Fruit fly (Drosophila melanogaster): ENCODE measurements around the gene per.
A peak's percentile ranks its signal among the peaks of the same experiment; 100 is the strongest.

per gene

DNA sequence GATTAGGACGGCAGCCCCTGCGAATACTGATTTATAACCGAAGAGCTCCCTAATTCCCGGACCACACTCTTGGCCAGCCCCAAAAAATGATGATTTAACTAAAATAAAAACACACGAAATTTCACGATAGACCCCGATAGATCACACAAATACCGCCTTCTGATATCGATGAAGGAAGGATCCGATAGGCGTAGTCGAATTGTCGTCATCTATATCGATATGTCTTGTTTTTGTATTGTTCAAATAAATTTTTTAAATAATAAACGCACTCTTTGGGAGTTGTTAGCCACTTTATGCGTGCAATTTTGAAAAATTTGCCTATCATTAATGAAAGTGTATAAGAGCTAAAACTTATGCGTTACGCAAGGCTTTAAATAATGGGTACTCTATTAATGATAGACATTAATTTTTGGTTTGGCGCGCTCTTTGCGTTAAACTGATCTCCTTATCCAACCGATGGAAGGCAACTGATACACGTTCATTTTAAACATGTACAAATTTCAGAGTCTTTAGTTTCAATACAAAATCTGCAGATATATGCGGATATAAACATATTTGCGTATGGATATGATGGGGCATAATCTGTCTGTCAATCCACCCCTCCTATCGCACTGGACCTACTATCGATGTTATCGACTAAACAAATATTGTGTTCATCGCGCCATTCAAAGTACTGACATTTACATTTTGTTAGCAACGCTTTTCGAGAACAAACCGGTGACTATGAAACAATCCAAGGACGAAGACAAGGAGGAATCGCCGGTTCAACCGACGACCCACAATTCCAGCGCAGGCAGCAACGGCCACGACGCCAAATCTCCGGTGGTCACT lies 12.9 kb downstream of the per start, which contains the start of the genes Spg7 and Lint-O:
Gene Spg7, minus strand, starts transcription at position 148 of the 831 bp plus-strand sequence.
Gene Lint-O, plus strand, starts transcription at position 638 of the 831 bp plus-strand sequence.
- no peak for TF ChIP-seq noc (tag; optimal IDR thresholded peaks at IDR 0.05)

- peak; percentile 100 for TF ChIP-seq noc (tag; optimal IDR thresholded peaks at IDR 0.05)
Measured at dm6 chrX:2703693-2704092, 18.3 kb downstream of the per start, which contains the start of gene Ugalt. Ugalt (minus strand) TSS chrX:2703852.

dm6 chrX:2704134-2704773 lies 18.9 kb downstream of the per start, which contains the start of gene eIF2Bbeta:
eIF2Bbeta (plus strand) TSS chrX:2704571.
- no peak for TF ChIP-seq noc (tag; optimal IDR thresholded peaks at IDR 0.05)

DNA sequence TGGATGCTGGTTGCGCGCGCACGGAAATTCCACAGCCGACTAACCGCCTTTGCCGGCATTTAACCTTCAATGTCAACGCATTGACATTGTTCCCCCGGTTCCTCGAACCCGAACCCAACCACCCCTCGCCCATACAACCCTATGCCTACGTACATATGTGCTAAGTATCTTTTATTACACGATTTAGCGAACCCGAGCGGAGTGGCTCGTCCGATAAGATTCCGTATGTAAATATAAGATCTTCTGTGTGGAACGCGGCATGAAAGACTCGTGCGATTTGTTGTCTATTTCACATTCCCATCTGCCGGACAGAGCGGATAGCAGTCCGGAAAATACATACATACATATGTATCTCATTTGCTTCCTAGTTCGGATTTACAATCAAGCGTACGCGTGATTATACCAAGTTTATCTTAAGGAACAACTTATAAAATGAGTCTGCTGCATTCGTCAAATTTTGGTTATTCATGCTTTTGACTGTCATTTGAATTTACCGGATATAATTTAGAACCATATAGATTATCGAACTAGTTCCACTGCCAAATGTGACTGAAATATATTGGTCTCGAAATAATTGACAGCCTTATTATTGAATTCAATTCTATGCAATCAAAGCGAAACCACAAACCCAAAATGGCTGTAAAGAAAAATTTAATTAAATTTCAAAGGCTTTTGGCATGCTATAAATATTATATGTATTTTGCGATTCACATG lies 22.2 kb downstream of the per start, which contains the start of gene CG2680:
Gene CG2680, minus strand, starts transcription at position 51 of the 714 bp plus-strand sequence.
- no peak for TF ChIP-seq noc (tag; optimal IDR thresholded peaks at IDR 0.05)

DNA sequence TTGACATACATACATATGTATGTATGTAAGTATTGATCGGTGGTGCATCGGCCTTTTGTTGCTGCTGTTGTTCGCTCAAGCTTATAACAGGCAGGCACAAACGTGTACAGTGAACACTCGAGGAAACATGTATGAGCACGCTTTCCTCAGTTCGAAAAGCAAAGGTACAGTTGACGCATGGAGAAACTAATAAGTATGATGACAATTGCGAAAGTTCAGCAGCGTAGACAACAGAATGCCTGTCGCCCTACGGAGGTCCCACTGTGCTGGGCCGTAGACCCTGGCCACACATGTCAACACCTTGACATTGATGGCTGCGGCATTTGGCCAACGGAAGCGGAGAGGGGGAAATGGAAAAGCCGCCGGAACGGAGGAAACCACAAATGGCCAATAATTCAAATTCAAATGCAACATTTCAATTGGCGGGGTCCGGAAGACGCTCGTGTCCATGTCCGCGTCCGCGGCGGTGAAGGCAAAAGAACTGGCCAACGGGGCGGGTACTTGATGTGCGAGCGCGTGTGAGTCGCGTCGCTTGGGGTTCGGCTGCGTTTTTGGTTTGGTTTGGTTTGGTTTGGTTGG lies 22.9 kb downstream of the per start, which contains the start of gene CG2681:
Gene CG2681, plus strand, starts transcription at position 529 of the 579 bp plus-strand sequence.
- TF ChIP-seq noc (tag; optimal IDR thresholded peaks at IDR 0.05): no peak

DNA sequence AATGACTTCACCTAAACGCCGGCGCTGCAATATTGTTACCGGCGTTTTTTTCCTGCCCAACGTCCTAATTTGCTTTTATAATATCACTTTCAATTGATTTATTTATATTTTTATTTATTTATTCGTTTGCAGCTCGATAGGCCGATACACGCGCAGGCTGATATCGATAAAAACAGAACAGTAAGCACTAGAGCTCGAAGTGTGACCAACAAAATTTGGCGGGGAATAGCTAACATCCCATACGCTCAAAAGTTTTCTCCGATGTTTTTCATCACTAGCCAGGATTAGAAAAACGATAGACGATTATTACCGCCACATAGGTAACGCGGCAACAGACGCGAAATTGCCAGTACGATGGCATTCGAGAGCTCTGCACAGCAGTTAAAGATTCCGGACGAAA lies 28.4 kb downstream of the per start, which contains the start of the genes CG2685 and CG2694:
Gene CG2685, minus strand, starts transcription at position 185 of the 400 bp plus-strand sequence.
Gene CG2694, plus strand, starts transcription at position 304 of the 400 bp plus-strand sequence.
- no peak for TF ChIP-seq noc (tag; optimal IDR thresholded peaks at IDR 0.05)

DNA sequence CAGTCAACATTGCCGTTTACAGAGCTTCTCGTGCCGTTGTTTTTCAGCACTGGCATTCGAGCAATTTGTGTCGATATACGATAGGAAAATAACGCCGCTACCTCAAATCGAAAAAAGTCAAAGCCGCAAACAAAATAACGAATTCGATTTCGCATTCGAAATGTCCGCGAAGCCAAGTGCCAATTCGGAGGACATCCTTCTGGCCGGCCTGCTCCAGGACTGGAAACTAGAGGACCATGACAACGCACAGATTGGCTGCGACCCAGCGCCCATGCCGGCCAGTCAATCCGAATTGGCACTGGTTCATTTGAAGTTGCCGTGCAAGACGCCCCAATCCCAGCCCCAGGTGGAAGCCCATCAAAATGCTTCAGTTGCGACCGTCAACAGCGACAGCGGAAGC lies 29.4 kb downstream of the per start:
- TF ChIP-seq noc (tag; optimal IDR thresholded peaks at IDR 0.05): no peak

- TF ChIP-seq noc (tag; optimal IDR thresholded peaks at IDR 0.05): no peak
Measured at dm6 chrX:2720122-2720521, 34.7 kb downstream of the per start, which contains the start of gene CG2701. CG2701 (minus strand) TSS chrX:2720327.

dm6 chrX:2726420-2726819 lies 41.0 kb downstream of the per start, which contains the start of gene vilya:
vilya (plus strand) TSS chrX:2726678.
- no peak for TF ChIP-seq noc (tag; optimal IDR thresholded peaks at IDR 0.05)

DNA sequence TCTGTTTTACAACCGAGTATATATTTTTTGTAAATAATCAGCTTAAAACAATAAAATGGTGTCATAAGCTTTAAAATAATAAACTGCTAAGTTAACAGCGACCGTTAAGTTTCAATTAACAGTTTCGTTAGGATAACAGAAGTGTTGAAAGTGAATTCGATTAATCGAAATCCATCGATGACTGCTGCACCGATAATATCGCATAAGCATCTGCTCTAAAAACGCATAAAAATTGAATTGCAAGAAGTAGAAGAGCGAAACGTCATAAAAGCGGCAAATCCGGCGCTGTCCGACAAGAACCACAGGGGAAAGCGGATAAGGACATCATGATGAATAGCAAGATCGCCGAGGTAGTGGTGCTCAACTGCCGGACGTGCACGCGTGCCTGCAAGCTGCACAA lies 42.1 kb downstream of the per start, which contains the start of gene dwg:
Gene dwg, plus strand, starts transcription at position 193 of the 400 bp plus-strand sequence.
- no peak for TF ChIP-seq noc (tag; optimal IDR thresholded peaks at IDR 0.05)

dm6 chrX:2732127-2732526 lies 46.7 kb downstream of the per start, which contains the start of the genes ttm50 and CG2712:
ttm50 (minus strand) TSS chrX:2732190.
CG2712 (plus strand) TSS chrX:2732469.
- TF ChIP-seq noc (tag; optimal IDR thresholded peaks at IDR 0.05): peak; percentile 58

- TF ChIP-seq noc (tag; optimal IDR thresholded peaks at IDR 0.05): no peak
Measured at dm6 chrX:2738663-2739062, 53.3 kb downstream of the per start, which contains the start of gene crm. crm (minus strand) TSS chrX:2738773.

dm6 chrX:2740084-2740483 lies 54.7 kb downstream of the per start, which contains the start of gene kirre:
kirre (plus strand) TSS chrX:2740384.
- no peak for TF ChIP-seq noc (tag; optimal IDR thresholded peaks at IDR 0.05)

dm6 chrX:2742067-2742466 lies 56.7 kb downstream of the per start:
- TF ChIP-seq noc (tag; optimal IDR thresholded peaks at IDR 0.05): no peak
